Fruit fly (Drosophila melanogaster) whole organism, embryonic: ENCODE data around the gene AstA.
A peak's percentile ranks its signal among the peaks of the same experiment; 100 is the strongest.

Source experiments
- ATbp ChIP-seq: fragments of 200-800 bp; sonication (Bioruptor generic); optimal IDR thresholded peaks from 2 replicates; lab custom pipeline; 2017; ENCODE audit warnings: missing biosample characterization, mild to moderate bottlenecking, missing genetic modification characterization, missing genetic modification reagents
- Asciz ChIP-seq: fragments of 200-800 bp; sonication (Bioruptor generic); optimal IDR thresholded peaks from 2 replicates; lab custom pipeline; 2017; ENCODE audit warnings: missing biosample characterization, mild to moderate bottlenecking, missing genetic modification characterization, missing genetic modification reagents
- Blimp-1 ChIP-seq: fragments of 200-800 bp; sonication (Bioruptor generic); optimal IDR thresholded peaks from 3 replicates; lab custom pipeline; 2018; ENCODE audit warnings: missing biosample characterization, missing genetic modification characterization, mild to moderate bottlenecking, moderate library complexity, missing genetic modification reagents
- CG11247 ChIP-seq: fragments of 200-800 bp; sonication (Bioruptor generic); IDR thresholded peaks from 2 replicates; pipeline ENCODE4 v1.3.6; 2022; ENCODE audit warnings: missing biosample characterization, missing genetic modification characterization
- CG11504 ChIP-seq: fragments of 200-800 bp; sonication (Bioruptor generic); optimal IDR thresholded peaks from 3 replicates; lab custom pipeline; 2019; ENCODE audit warnings: missing biosample characterization, mild to moderate bottlenecking, missing genetic modification characterization, moderate library complexity
- CG12104 ChIP-seq: fragments of 200-800 bp; sonication (Bioruptor generic); optimal IDR thresholded peaks from 3 replicates; lab custom pipeline; 2016; ENCODE audit warnings: missing biosample characterization, missing genetic modification characterization
- CG12219 ChIP-seq: fragments of 200-800 bp; sonication (Bioruptor generic); optimal IDR thresholded peaks from 3 replicates; lab custom pipeline; 2018; ENCODE audit warnings: missing biosample characterization, mild to moderate bottlenecking, missing genetic modification characterization
- CG14860 ChIP-seq: fragments of 200-800 bp; sonication (Bioruptor generic); IDR thresholded peaks from 3 replicates; pipeline ENCODE4 v1.3.6; 2022; ENCODE audit warnings: missing biosample characterization, missing genetic modification characterization; ENCODE audit not compliant: partially characterized antibody
- CG14965 ChIP-seq: fragments of 200-800 bp; sonication (Bioruptor generic); optimal IDR thresholded peaks from 2 replicates; lab custom pipeline; 2016; ENCODE audit warnings: missing biosample characterization, missing genetic modification characterization, borderline replicate concordance
- CG16779 ChIP-seq: fragments of 200-800 bp; sonication (Bioruptor generic); IDR thresholded peaks from 2 replicates; pipeline ENCODE4 v1.3.6; 2022; ENCODE audit warnings: missing biosample characterization, missing genetic modification characterization
- CG17385 ChIP-seq: fragments of 200-800 bp; sonication (Bioruptor generic); optimal IDR thresholded peaks from 3 replicates; lab custom pipeline; 2018; ENCODE audit warnings: missing biosample characterization, mild to moderate bottlenecking, missing genetic modification characterization
- CG2202 ChIP-seq: fragments of 200-800 bp; sonication (Bioruptor generic); optimal IDR thresholded peaks from 2 replicates; lab custom pipeline; 2018; ENCODE audit warnings: missing biosample characterization, mild to moderate bottlenecking, missing genetic modification characterization
- CG7372 ChIP-seq: fragments of 200-800 bp; sonication (Bioruptor generic); IDR thresholded peaks from 2 replicates; pipeline ENCODE4 v1.3.6; 2022; ENCODE audit warnings: missing biosample characterization, missing genetic modification characterization
- CG8089 ChIP-seq: fragments of 200-800 bp; sonication (Bioruptor generic); optimal IDR thresholded peaks from 3 replicates; lab custom pipeline; 2016; ENCODE audit warnings: missing biosample characterization, missing genetic modification characterization
- CG8944 ChIP-seq: fragments of 200-800 bp; sonication (Bioruptor generic); optimal IDR thresholded peaks from 3 replicates; lab custom pipeline; 2016; ENCODE audit warnings: missing biosample characterization, missing genetic modification characterization
- CG9727 ChIP-seq: fragments of 200-800 bp; sonication (Bioruptor generic); optimal IDR thresholded peaks from 3 replicates; lab custom pipeline; 2017; ENCODE audit warnings: missing biosample characterization, mild to moderate bottlenecking, missing genetic modification characterization
- Doc2 ChIP-seq: fragments of 200-800 bp; sonication (Bioruptor generic); IDR thresholded peaks from 2 replicates; pipeline ENCODE4 v1.3.6; 2022; ENCODE audit warnings: missing biosample characterization, missing genetic modification characterization
- HLH54F ChIP-seq: fragments of 200-800 bp; sonication (Bioruptor generic); optimal IDR thresholded peaks from 3 replicates; lab custom pipeline; 2016; ENCODE audit warnings: missing biosample characterization, missing genetic modification characterization
- NC2α ChIP-seq: fragments of 200-800 bp; sonication (Bioruptor generic); optimal IDR thresholded peaks from 2 replicates; lab custom pipeline; 2016; ENCODE audit warnings: missing biosample characterization, missing genetic modification characterization
- Ptx1 ChIP-seq: fragments of 200-800 bp; sonication (Bioruptor generic); IDR thresholded peaks from 2 replicates; pipeline ENCODE4 v1.3.6; 2022; ENCODE audit warnings: missing biosample characterization, missing genetic modification characterization
- Sox102F ChIP-seq: fragments of 200-800 bp; sonication (Bioruptor generic); optimal IDR thresholded peaks from 2 replicates; lab custom pipeline; 2018; ENCODE audit warnings: missing biosample characterization, mild to moderate bottlenecking, missing genetic modification characterization, moderate library complexity
- abd-A ChIP-seq: fragments of 200-800 bp; sonication (Bioruptor generic); optimal IDR thresholded peaks from 3 replicates; lab custom pipeline; 2019; ENCODE audit warnings: missing biosample characterization, mild to moderate bottlenecking, missing genetic modification characterization, moderate library complexity
- ase ChIP-seq: fragments of 200-800 bp; sonication (Bioruptor generic); IDR thresholded peaks from 3 replicates; pipeline ENCODE4 v1.3.6; 2022; ENCODE audit warnings: missing biosample characterization, missing genetic modification characterization
- ci ChIP-seq: fragments of 200-800 bp; sonication (Bioruptor generic); IDR thresholded peaks from 3 replicates; pipeline ENCODE4 v1.3.6; 2022; ENCODE audit warnings: missing biosample characterization, missing genetic modification characterization
- dimm ChIP-seq: fragments of 200-800 bp; sonication (Bioruptor generic); IDR thresholded peaks from 2 replicates; pipeline ENCODE4 v1.3.6; 2022; ENCODE audit warnings: missing biosample characterization, missing genetic modification characterization
- dmrt99B ChIP-seq: fragments of 200-800 bp; sonication (Bioruptor generic); optimal IDR thresholded peaks from 2 replicates; lab custom pipeline; 2018; ENCODE audit warnings: missing biosample characterization, mild to moderate bottlenecking, missing genetic modification characterization, moderate library complexity
- emc ChIP-seq: fragments of 200-800 bp; sonication (Bioruptor generic); optimal IDR thresholded peaks from 2 replicates; lab custom pipeline; 2016; ENCODE audit warnings: missing biosample characterization, missing genetic modification characterization
- lab ChIP-seq: fragments of 200-800 bp; sonication (Bioruptor generic); optimal IDR thresholded peaks from 3 replicates; lab custom pipeline; 2017; ENCODE audit warnings: missing biosample characterization, missing genetic modification characterization, mild to moderate bottlenecking, moderate library complexity, missing genetic modification reagents
- nmo ChIP-seq: fragments of 200-800 bp; sonication (Bioruptor generic); optimal IDR thresholded peaks from 2 replicates; lab custom pipeline; 2018; ENCODE audit warnings: missing biosample characterization, mild to moderate bottlenecking, missing genetic modification characterization, moderate library complexity
- oc ChIP-seq: fragments of 200-800 bp; sonication (Bioruptor generic); optimal IDR thresholded peaks from 2 replicates; lab custom pipeline; 2018; ENCODE audit warnings: missing biosample characterization, mild to moderate bottlenecking, missing genetic modification characterization, moderate library complexity
- sens ChIP-seq: fragments of 200-800 bp; sonication (Bioruptor generic); peaks from one replicate; lab custom pipeline; 2016; ENCODE audit warnings: missing biosample characterization, missing genetic modification characterization
- sob ChIP-seq: fragments of 200-800 bp; sonication (Bioruptor generic); IDR thresholded peaks from 2 replicates; pipeline ENCODE4 v1.3.6; 2022; ENCODE audit warnings: missing biosample characterization, missing genetic modification characterization
- sqz ChIP-seq: fragments of 200-800 bp; sonication (Bioruptor generic); optimal IDR thresholded peaks from 3 replicates; lab custom pipeline; 2018; ENCODE audit warnings: missing biosample characterization, mild to moderate bottlenecking, missing genetic modification characterization
- sug ChIP-seq: fragments of 200-800 bp; optimal IDR thresholded peaks from 2 replicates; lab custom pipeline; 2019; ENCODE audit warnings: missing biosample characterization, mild to moderate bottlenecking, missing genetic modification characterization, moderate library complexity
- tap ChIP-seq: fragments of 200-800 bp; optimal IDR thresholded peaks from 3 replicates; lab custom pipeline; 2019; ENCODE audit warnings: missing biosample characterization, mild to moderate bottlenecking, missing genetic modification characterization, moderate library complexity
- vfl ChIP-seq: fragments of 200-800 bp; sonication (Bioruptor generic); optimal IDR thresholded peaks from 2 replicates; lab custom pipeline; 2016; ENCODE audit warnings: missing biosample characterization, missing genetic modification characterization

AstA gene

dm6 chr3R:24778218-24778739 is 13.4 kb upstream of the AstA start:
- TF ChIP-seq oc (tag; lab: Kevin White, UChicago) (peak; percentile 23), CG8089 (no peak), ci (GFP tag; lab: Robert Waterston, UW) (no peak), ATbp (GFP tag; lab: Kevin White, UChicago) (no peak), sqz (GFP tag; lab: Kevin White, UChicago) (peak; percentile 43), tap (tag; lab: Kevin White, UChicago) (no peak), CG12219 (GFP tag; lab: Kevin White, UChicago) (no peak), dimm (GFP tag; lab: Robert Waterston, UW) (0 out of 2 replicates have a peak, but pooled peaks have one; percentile 7), CG8944 (GFP tag; lab: Kevin White, UChicago) (no peak), ase (no peak), CG16779 (GFP tag; lab: Robert Waterston, UW) (no peak), CG7372 (GFP tag; lab: Robert Waterston, UW) (peak; percentile 77), Doc2 (GFP tag; lab: Robert Waterston, UW) (no peak), vfl (GFP tag; lab: Kevin White, UChicago) (no peak), CG14860 (GFP tag; lab: Robert Waterston, UW) (no peak), emc (GFP tag; lab: Kevin White, UChicago) (no peak), NC2α (no peak), Blimp-1 (GFP tag; lab: Kevin White, UChicago) (peak; percentile 96)

DNA sequence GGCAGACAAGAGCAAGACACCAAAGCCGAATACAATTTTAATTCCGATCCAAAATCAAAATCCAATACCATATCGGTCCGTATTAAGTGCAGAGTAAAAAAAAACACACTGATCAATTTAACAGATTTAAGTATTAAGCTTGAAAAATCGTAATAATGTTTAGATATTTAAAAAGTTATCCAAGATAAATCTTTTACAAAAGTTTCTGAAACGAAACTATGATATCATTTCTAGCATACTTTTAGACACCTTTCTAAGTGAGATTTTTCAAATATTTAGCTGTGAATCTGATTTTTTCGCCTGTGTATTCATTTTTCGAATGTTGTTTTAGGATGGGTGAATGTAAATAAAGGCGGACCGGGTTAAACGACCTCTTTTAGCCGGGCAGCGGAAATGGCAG is 12.2 kb upstream of the AstA start:
- TF ChIP-seq oc (tag; lab: Kevin White, UChicago), result peak; percentile 51
- peak; percentile 50 for TF ChIP-seq Sox102F
- TF ChIP-seq dmrt99B (tag; lab: Kevin White, UChicago), result peak; percentile 12
- no peak for TF ChIP-seq nmo (GFP tag; lab: Kevin White, UChicago)
- TF ChIP-seq sens (GFP tag; lab: Kevin White, UChicago), result peak; percentile 33
- no peak for TF ChIP-seq Ptx1 (GFP tag; lab: Robert Waterston, UW)
- TF ChIP-seq Asciz (GFP tag; lab: Kevin White, UChicago), result peak; percentile 9

DNA sequence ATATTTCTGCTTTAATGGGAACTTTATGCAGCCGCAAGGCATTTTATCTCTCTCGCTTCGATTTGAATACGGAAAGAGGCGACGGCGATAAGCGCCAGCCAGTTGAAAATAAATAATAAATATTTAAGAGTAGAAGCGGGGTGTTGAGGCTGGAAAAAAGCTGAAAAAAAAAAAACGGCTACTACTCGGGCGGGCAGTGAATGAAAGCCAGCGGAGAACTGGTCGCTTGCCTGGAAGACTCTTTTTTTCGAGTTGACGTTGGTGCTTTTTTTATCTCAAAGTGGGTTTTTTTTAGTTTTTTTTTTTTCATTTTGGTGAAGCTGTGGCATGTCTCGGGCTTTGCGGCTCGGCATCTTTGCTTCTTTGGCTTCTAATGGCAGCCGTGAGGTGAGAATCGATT is 8.6 kb upstream of the AstA start:
- TF ChIP-seq sob (GFP tag; lab: Robert Waterston, UW) (no peak), dimm (GFP tag; lab: Robert Waterston, UW) (no peak), HLH54F (no peak), CG12104 (GFP tag; lab: Kevin White, UChicago) (no peak), Doc2 (GFP tag; lab: Robert Waterston, UW) (no peak), CG14965 (GFP tag; lab: Kevin White, UChicago) (no peak), CG11504 (no peak), lab (GFP tag; lab: Kevin White, UChicago) (no peak), CG9727 (no peak), abd-A (tag; lab: Kevin White, UChicago) (peak; percentile 2), CG17385 (GFP tag; lab: Kevin White, UChicago) (no peak), sqz (GFP tag; lab: Kevin White, UChicago) (peak; percentile 58), CG2202 (tag; lab: Kevin White, UChicago) (no peak), sug (tag; lab: Kevin White, UChicago) (no peak), CG11247 (GFP tag; lab: Robert Waterston, UW) (no peak)
- TF ChIP-seq, all 482 proteins: peak for 2
